Worm (Caenorhabditis elegans) whole organism, L4/young adult: ENCODE data around the gene srh-44.
"Not testable (repeated sequence)": the region's sequence is repeated elsewhere in the genome, so short reads cannot be mapped to it uniquely, and the experiment has no call there.

ENCODE experiments used
- W03F9.2 ChIP-seq: fragments of 150-350 bp; optimal IDR thresholded peaks from 2 replicates; lab custom pipeline; 2014; ENCODE audit warnings: missing biosample characterization, missing genetic modification characterization
- dao-5 ChIP-seq: sonication (generic microtip); optimal IDR thresholded peaks from 2 replicates; lab custom pipeline; 2016; ENCODE audit warnings: missing genotype, missing genetic modification characterization, moderate library complexity, missing compliant biosample characterization
- him-1 ChIP-seq: sonication (generic microtip); optimal IDR thresholded peaks from 2 replicates; lab custom pipeline; 2016; ENCODE audit warnings: missing genotype, missing genetic modification reagents, missing genetic modification characterization, missing compliant biosample characterization

The srh-44 gene

DNA sequence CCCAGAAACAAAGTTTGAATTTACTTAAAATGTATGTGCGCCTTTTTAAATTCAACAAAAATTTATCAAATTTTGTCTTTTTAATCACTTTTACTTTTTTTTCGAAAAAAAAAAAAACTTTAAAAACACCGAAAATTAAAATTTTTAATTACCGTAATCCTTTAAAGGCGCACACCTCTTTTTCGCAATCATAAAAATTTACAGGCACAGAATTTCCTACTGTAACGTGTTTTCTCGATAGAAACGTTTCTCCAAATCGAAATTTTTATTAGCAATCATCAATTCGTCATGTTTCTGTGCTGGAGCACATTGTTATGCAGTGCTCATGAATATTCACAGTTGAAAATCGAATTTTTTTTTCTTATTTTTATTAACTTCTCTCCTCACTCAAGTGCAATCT lies 21.6 kb downstream of the srh-44 start:
- TF ChIP-seq W03F9.2 (tag; lab: Kevin White, UChicago), result no peak
- no peak for TF ChIP-seq dao-5 (tag; lab: Kevin White, UChicago)
- TF ChIP-seq him-1 (tag; lab: Kevin White, UChicago), result no peak

DNA sequence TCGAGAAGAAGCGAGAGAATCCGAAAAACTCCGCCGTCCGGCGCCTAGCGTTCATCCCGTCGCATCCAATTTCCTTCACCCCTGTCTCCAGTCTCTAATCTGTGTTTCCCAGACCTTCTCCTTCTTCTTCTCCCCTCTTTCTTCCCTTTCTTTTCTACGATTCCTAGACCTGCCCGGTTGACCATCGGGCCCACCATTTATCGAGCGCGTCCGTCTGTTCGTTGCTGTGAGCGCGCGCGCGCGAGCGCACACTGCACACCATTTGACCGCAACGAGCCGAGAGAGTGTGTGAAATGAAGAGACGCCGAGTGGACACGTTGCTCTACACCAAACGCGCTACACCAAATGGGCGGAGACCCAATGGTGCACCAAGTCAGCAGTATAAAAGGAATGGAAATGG lies 22.2 kb downstream of the srh-44 start:
- TF ChIP-seq dao-5 (tag; lab: Kevin White, UChicago) (no peak), him-1 (tag; lab: Kevin White, UChicago) (no peak), W03F9.2 (tag; lab: Kevin White, UChicago) (no peak)

DNA sequence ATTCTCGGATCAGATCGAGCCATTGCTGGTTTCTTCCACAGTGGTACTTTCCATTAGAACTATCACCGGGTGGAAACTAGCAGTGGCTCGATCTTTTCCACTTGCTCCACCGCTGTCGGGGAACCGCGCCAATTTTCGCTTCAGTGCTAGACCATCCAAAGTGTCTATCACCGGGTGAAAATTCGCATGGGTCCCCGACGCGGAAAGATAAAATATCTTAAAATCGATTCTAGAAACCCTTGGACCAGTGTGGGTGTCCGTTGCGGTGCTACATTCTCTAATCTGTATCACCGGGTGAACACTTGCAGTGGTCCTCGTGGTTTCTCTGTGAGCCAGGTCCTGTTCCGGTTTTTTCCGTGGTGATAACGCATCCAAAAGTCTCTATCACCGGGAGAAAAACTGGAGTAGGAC lies 22.7 kb downstream of the srh-44 start:
- TF ChIP-seq him-1 (tag; lab: Kevin White, UChicago) (no peak), W03F9.2 (tag; lab: Kevin White, UChicago) (no peak), dao-5 (tag; lab: Kevin White, UChicago) (no peak)

DNA sequence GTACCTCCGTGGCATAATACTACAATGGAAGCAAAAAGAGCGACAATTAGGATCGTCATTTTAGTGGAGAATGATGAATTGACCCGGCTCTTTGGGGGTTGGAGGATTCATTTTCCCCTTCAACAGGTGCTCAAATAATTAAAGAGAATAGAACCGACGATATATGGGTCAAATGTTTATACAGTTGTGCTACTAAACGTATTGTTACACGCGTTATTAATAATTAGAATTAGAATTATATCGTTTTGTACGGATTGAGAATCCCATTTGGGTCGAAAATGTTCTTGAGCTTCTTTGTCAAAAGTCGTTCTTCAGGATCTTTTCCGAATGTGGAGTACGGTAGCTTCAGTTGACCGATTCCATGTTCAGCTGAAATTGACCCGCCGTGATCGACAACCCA lies 23.9 kb downstream of the srh-44 start, which contains the start of gene Y62F5A.9:
Gene Y62F5A.9 (minus strand): TSS at position 101 of the 400 bp plus-strand sequence.
- no peak for TF ChIP-seq W03F9.2 (tag; lab: Kevin White, UChicago)
- TF ChIP-seq him-1 (tag; lab: Kevin White, UChicago), result no peak
- TF ChIP-seq dao-5 (tag; lab: Kevin White, UChicago), result no peak

DNA sequence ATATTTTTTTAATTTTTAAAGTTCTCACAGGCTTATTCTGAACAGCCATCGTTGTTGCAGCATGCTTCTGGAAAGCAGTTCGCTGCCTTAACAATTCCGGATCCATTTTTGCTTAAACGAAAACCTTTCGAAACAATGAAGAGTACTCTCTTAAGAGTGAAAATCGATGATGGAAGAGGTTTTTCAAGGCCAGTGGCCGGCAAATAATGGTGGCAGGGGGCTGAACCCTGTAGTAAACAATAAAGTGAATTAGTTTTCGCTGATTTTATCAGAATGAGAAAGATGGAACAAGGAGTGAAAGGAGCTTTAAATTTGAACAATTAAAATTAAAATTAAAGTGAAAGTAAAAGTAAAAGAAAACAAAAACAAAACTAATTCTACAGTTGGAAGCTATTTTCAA lies 27.5 kb downstream of the srh-44 start, which contains the start of gene gtf-2E2:
Gene gtf-2E2 (minus strand): TSS at position 111 of the 400 bp plus-strand sequence.
- TF ChIP-seq W03F9.2 (tag; lab: Kevin White, UChicago) (no peak), him-1 (tag; lab: Kevin White, UChicago) (no peak), dao-5 (tag; lab: Kevin White, UChicago) (no peak)

DNA sequence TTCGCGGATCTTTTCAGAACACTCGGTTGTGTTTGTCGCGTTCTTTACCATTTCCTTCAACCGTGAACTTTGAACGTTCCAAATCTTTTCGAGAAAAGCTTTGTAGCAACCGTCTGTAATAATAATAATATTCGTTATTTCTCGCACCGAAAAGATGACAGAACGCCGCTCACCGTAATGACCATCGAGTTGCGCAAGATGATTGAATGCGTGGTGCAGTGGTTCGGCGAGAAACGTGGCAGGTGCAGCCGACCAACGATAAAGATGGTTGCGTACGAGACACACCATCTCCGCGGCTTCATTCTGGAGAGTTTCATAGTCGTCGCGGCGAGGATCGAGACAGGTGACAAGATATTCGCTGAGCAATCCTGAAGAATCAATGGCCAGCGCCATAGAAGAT lies 28.1 kb downstream of the srh-44 start:
- TF ChIP-seq W03F9.2 (tag; lab: Kevin White, UChicago), result no peak
- no peak for TF ChIP-seq him-1 (tag; lab: Kevin White, UChicago)
- TF ChIP-seq dao-5 (tag; lab: Kevin White, UChicago), result no peak

DNA sequence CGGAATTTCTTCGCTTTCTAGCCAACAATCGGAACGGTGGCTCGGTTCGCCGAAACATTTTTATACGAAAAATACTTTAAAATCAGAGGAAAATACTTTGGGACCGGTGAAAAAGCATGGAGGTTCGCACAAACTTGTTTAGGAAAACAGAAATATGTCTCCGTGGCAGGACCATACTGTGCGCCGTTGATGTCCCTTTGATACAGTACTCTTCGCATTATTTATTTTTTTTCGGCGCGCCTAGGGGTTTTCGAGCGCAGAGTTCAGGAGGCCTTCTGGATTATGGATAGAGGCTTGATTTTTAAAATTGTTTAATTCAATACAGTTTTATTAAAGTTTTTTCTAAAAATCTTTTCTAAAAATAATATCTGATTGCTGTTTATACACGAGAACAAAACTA lies 29.8 kb downstream of the srh-44 start, which contains the start of gene F54D5.9:
Gene F54D5.9 (minus strand): TSS at position 115 of the 400 bp plus-strand sequence.
- no peak for TF ChIP-seq W03F9.2 (tag; lab: Kevin White, UChicago)
- no peak for TF ChIP-seq dao-5 (tag; lab: Kevin White, UChicago)
- no peak for TF ChIP-seq him-1 (tag; lab: Kevin White, UChicago)

DNA sequence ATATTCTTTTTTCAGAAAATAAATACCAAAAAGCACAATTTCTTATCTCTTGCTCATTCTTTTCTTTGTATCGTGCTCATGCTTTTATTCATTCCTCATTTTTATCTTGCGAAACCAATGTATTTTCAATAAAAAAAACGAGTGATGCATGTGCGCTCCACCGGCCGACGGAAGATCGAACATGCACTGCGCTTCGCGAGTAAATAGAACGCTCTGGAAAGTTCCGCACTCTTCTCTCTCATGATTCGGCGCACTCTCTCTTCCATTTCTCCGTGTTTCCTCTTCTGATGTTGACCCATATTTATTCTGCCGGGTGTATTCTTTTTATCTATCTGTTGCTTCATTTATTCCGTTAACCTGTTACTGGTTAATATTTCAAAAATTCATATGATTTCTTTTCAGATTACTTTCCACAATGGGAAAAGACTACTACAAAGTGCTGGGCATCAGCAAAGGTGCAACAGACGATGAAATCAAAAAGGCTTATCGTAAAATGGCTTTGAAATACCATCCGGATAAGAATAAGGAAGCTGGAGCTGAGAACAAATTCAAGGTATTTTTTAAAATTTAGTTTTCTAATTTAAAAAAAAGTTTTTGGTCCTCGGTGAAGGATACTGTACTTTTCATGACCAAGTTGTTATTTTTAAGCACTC lies 30.6 kb downstream of the srh-44 start, which contains the start of gene dnj-13:
Gene dnj-13 (plus strand): TSS at position 403 of the 653 bp plus-strand sequence.
- TF ChIP-seq him-1 (tag; lab: Kevin White, UChicago) (peak; percentile 73), dao-5 (tag; lab: Kevin White, UChicago) (peak; percentile 36), W03F9.2 (tag; lab: Kevin White, UChicago) (peak; percentile 83)

DNA sequence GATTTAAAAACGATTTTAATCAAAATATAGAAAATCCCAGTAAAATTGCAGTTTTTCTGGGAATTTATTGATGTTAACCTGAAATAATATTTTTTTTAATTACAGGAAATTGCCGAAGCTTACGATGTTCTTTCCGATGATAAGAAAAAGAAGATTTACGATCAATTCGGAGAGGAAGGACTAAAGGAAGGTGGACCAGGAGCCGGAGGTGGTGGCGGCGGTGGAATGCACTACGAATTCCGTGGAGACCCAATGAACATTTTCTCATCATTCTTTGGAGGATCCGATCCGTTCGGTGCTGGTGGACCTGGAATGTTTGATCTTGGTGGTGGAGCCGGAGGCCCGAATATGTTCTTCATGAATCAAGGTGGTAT lies 31.1 kb downstream of the srh-44 start:
- no peak for TF ChIP-seq dao-5 (tag; lab: Kevin White, UChicago)
- no peak for TF ChIP-seq him-1 (tag; lab: Kevin White, UChicago)
- TF ChIP-seq W03F9.2 (tag; lab: Kevin White, UChicago), result no peak

DNA sequence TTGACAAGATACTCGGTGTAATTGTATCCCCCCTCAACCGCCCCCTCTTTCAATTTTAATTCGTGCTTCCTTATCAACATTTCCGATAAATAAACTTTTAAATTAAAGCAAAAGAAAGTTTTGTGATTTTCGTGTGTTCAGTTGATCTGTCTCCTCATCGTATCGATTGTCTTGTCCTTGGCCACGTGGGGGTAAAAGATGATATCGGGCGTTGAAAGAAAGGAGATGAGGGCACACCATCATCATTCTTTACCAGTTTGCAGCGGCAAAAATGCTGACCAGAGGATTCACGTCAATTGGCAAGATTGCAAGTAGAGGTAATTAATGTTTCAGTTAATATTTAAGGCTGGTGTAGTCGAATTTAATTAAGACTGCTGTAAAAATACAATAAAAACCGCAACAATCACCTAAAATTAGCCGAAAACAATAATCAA lies 32.4 kb downstream of the srh-44 start, which contains the start of gene F54D5.7:
Gene F54D5.7 (plus strand): TSS at position 264 of the 434 bp plus-strand sequence.
- TF ChIP-seq him-1 (tag; lab: Kevin White, UChicago), result no peak
- TF ChIP-seq W03F9.2 (tag; lab: Kevin White, UChicago), result peak; percentile 30

DNA sequence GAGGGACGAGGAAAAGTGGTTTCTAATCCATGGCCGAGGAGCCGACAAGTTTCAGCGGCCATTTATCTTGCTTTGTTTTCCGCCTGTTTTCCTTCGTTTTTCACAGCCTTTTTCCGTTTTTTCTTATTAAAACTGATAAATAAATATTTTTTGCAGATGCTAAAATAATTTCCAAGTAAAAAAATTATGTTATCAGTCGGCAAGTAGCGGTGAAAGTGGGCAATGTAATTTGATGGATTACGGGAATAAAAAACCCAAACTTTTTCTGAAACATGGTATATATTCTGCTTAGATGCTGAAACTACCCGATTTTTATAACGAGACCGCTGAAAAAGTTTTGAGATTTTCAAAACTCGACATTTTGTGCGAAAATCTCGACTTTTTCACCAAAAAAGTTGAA lies 37.1 kb downstream of the srh-44 start, which contains the start of gene dhgd-1:
Gene dhgd-1 (minus strand): TSS at position 101 of the 400 bp plus-strand sequence.
- not testable (repeated sequence) for TF ChIP-seq dao-5, him-1, W03F9.2 (tag; lab: Kevin White, UChicago)

DNA sequence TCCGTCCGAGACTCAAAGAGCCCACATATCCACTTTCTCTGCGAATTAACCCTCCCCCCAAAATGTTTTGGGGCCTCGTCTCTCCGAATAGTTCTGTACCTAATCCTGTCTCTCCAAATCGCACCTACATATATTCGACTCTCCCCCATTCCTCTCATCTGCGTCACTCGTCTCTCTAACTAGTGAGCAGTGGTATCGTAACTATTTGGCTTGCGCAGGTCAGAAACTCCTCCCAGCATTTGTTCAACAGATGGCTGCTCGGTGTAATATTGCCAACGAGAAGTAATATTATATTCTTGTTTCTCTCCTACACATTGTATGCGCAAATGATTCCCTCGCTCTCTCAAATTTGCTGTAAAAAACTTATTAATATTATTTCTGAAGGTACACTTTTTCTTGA lies 40.8 kb downstream of the srh-44 start, which contains the start of gene F54D5.24:
Gene F54D5.24 (plus strand): TSS at position 316 of the 400 bp plus-strand sequence.
- TF ChIP-seq W03F9.2 (tag; lab: Kevin White, UChicago) (no peak), him-1 (tag; lab: Kevin White, UChicago) (no peak), dao-5 (tag; lab: Kevin White, UChicago) (no peak)

DNA sequence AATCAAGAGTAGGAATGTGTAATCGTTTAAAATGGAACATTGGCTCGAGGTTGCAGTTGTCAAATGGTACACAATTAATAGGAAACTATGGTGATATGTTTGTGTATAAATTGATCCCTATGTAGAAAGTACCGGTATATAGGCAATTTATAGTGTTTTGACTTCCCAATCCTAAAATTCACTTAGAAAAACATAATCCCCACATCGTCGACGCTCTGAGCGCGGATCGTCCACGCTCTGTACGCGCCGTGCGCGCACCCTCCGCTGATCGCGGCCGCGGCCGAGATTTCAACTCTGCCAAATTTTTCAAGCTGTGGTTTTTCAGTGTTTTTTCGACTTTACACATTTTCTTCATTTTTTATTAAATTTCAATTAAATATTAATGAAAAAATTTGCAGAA lies 41.5 kb downstream of the srh-44 start, which contains the start of gene F54D5.17:
Gene F54D5.17 (plus strand): TSS at position 301 of the 400 bp plus-strand sequence.
- no peak for TF ChIP-seq dao-5 (tag; lab: Kevin White, UChicago)
- TF ChIP-seq W03F9.2 (tag; lab: Kevin White, UChicago), result no peak
- no peak for TF ChIP-seq him-1 (tag; lab: Kevin White, UChicago)
